Worm (Caenorhabditis elegans) whole organism, L2 larva: ENCODE measurements around the gene unc-26.
A peak's percentile ranks its signal among the peaks of the same experiment; 100 is the strongest.

Source experiments
- C34F6.9 ChIP-seq: fragments of 150-350 bp; optimal IDR thresholded peaks from 2 replicates; lab custom pipeline; 2014; ENCODE audit warnings: missing biosample characterization, missing genetic modification characterization
- R02D3.7 ChIP-seq: fragments of 150-350 bp; optimal IDR thresholded peaks from 2 replicates; lab custom pipeline; 2014; ENCODE audit warnings: missing biosample characterization, missing genetic modification characterization
- Y55F3AM.14 ChIP-seq: fragments of 200-800 bp; sonication (Bioruptor generic); optimal IDR thresholded peaks from 2 replicates; lab custom pipeline; 2018; ENCODE audit warnings: mild to moderate bottlenecking, missing genetic modification characterization, missing compliant biosample characterization
- aly-2 ChIP-seq: fragments of 150-350 bp; optimal IDR thresholded peaks from 2 replicates; lab custom pipeline; 2014; ENCODE audit warnings: missing biosample characterization, missing genetic modification characterization
- ama-1 ChIP-seq: fragments of 150-350 bp; optimal IDR thresholded peaks from 2 replicates; lab custom pipeline; 2018; ENCODE audit warnings: inconsistent platforms
- ceh-16 ChIP-seq: fragments of 150-350 bp; optimal IDR thresholded peaks from 2 replicates; lab custom pipeline; 2014; ENCODE audit warnings: missing biosample characterization, missing genetic modification characterization
- crh-2 ChIP-seq: sonication (generic microtip); optimal IDR thresholded peaks from 2 replicates; lab custom pipeline; 2017; ENCODE audit warnings: missing biosample characterization, missing genetic modification characterization
- dmd-4 ChIP-seq: sonication (generic microtip); optimal IDR thresholded peaks from 2 replicates; lab custom pipeline; 2017; ENCODE audit warnings: missing biosample characterization, missing genetic modification characterization
- fos-1 ChIP-seq: fragments of 150-350 bp; optimal IDR thresholded peaks from 2 replicates; lab custom pipeline; 2014; ENCODE audit warnings: missing biosample characterization, missing genetic modification characterization
- gmeb-1 ChIP-seq: fragments of 150-350 bp; optimal IDR thresholded peaks from 2 replicates; lab custom pipeline; 2014; ENCODE audit warnings: missing biosample characterization, missing genetic modification characterization
- lin-11 ChIP-seq: fragments of 150-350 bp; sonication (generic microtip); optimal IDR thresholded peaks from 2 replicates; lab custom pipeline; 2014; ENCODE audit warnings: missing biosample characterization, missing genetic modification characterization, inconsistent platforms, mixed read lengths
- lin-13 ChIP-seq: fragments of 150-350 bp; optimal IDR thresholded peaks from 2 replicates; lab custom pipeline; 2014; ENCODE audit warnings: missing biosample characterization, missing genetic modification reagents, missing genetic modification characterization
- lin-39 ChIP-seq: fragments of 150-350 bp; optimal IDR thresholded peaks from 2 replicates; lab custom pipeline; 2014; ENCODE audit warnings: missing biosample characterization, missing genetic modification reagents, missing genetic modification characterization
- lsy-2 ChIP-seq, 2 experiments: fragments of 150-350 bp in 1 of 2; sonication (generic microtip) in 1 of 2; optimal IDR thresholded peaks; 2 replicates each; lab custom pipeline; 2014 to 2017; ENCODE audit warnings: missing biosample characterization in 2 of 2, missing genetic modification characterization in 2 of 2
- mab-5 ChIP-seq: fragments of 150-350 bp; optimal IDR thresholded peaks from 2 replicates; lab custom pipeline; 2014; ENCODE audit warnings: missing biosample characterization, missing genetic modification characterization
- nhr-11 ChIP-seq: fragments of 150-350 bp; optimal IDR thresholded peaks from 2 replicates; lab custom pipeline; 2014; ENCODE audit warnings: missing biosample characterization, missing genetic modification characterization
- nhr-129 ChIP-seq: fragments of 150-350 bp; optimal IDR thresholded peaks from 2 replicates; lab custom pipeline; 2014; ENCODE audit warnings: missing biosample characterization, missing genetic modification characterization
- nhr-23 ChIP-seq: fragments of 150-350 bp; optimal IDR thresholded peaks from 2 replicates; lab custom pipeline; 2014; ENCODE audit warnings: missing biosample characterization, missing genetic modification reagents, missing genetic modification characterization
- nhr-6 ChIP-seq: fragments of 150-350 bp; optimal IDR thresholded peaks from 2 replicates; lab custom pipeline; 2014; ENCODE audit warnings: missing biosample characterization, missing genetic modification characterization
- sem-4 ChIP-seq: fragments of 150-350 bp; optimal IDR thresholded peaks from 2 replicates; lab custom pipeline; 2014; ENCODE audit warnings: missing biosample characterization, missing genetic modification reagents, missing genetic modification characterization
- unc-55 ChIP-seq: fragments of 150-350 bp; sonication (generic microtip); optimal IDR thresholded peaks from 3 replicates; lab custom pipeline; 2014; ENCODE audit warnings: missing biosample characterization, missing genetic modification reagents, missing genetic modification characterization
- zag-1 ChIP-seq: fragments of 150-350 bp; optimal IDR thresholded peaks from 2 replicates; lab custom pipeline; 2014; ENCODE audit warnings: missing biosample characterization, missing genetic modification characterization
- ztf-11 ChIP-seq: sonication (generic microtip); optimal IDR thresholded peaks from 2 replicates; lab custom pipeline; 2017; ENCODE audit warnings: missing biosample characterization, missing genetic modification characterization
- ztf-4 ChIP-seq: fragments of 150-350 bp; optimal IDR thresholded peaks from 2 replicates; lab custom pipeline; 2014; ENCODE audit warnings: missing biosample characterization, missing genetic modification characterization

Gene unc-26

DNA sequence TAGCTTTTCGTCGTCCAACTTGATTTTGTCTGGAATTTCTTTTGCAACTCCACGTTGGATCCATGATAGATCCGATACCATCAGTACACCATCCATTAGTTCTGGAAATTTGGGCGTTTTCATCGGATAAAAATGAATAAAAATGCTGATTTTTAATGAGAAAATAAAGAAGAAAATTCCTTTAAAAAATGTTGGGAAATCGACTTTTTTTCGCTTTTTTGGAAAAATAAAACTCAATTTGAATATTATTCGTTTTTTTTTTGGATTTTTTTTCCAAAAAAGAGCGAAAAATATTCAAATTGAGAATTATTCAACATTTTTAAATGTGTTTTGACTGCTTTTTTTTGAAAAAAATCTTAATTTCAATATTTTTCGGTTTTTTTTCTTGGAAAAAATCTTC lies 35.8 kb downstream of the unc-26 start, which contains the start of gene pwp-1:
TSS of gene pwp-1 (minus strand) at position 101 of the 400 bp plus-strand sequence.
- TF ChIP-seq ztf-11 (tag; lab: Kevin White, UChicago) (no peak), dmd-4 (tag; lab: Kevin White, UChicago) (no peak), nhr-11 (tag; lab: Kevin White, UChicago) (no peak), R02D3.7 (no peak), lin-13 (GFP tag; lab: Kevin White, UChicago) (no peak)

DNA sequence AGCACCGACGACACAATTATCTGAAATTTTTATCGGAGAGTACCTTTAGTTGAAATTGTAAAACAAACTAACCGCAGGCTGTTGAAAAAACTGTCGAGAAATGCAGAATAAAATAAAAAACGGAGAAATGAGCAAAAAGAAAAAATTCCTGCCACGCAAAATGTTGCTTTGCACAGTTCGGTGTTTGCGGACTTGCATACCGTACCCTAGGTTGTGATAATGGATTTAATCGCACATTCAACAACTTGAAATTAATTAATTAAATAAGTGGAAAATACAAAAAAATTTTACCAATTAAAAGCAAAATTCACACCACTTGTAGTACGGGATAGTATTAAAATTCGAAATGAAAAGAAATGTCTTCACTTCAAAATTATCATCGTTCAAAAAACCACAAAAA lies 40.9 kb downstream of the unc-26 start:
- peak; percentile 9 for TF ChIP-seq fos-1 (tag; lab: Kevin White, UChicago)
- TF ChIP-seq crh-2 (tag; lab: Kevin White, UChicago) = peak; percentile 73
- no peak for TF ChIP-seq ztf-4 (tag; lab: Kevin White, UChicago)
- no peak for TF ChIP-seq nhr-11 (tag; lab: Kevin White, UChicago)
- peak; percentile 5 for TF ChIP-seq gmeb-1 (tag; lab: Kevin White, UChicago)
- peak; percentile 60 for TF ChIP-seq lin-13 (GFP tag; lab: Kevin White, UChicago)
- peak; percentile 7 for TF ChIP-seq nhr-6 (tag; lab: Kevin White, UChicago)
- peak; percentile 73 for TF ChIP-seq unc-55 (GFP tag; lab: Kevin White, UChicago)
- TF ChIP-seq nhr-129 (tag; lab: Kevin White, UChicago) = peak; percentile 81
- peak; percentile 55 for TF ChIP-seq C34F6.9 (tag; lab: Kevin White, UChicago)
- TF ChIP-seq lsy-2 (tag; optimal IDR thresholded peaks at IDR 0.05; lab: Kevin White, UChicago) = peak; percentile 88 to 98

ce11 chrIV:13221657-13222056 lies 50.7 kb downstream of the unc-26 start, which contains the start of gene C48D1.5:
Gene C48D1.5 (plus strand): TSS chrIV:13221957.
- no peak for TF ChIP-seq unc-55 (GFP tag; lab: Kevin White, UChicago)
- no peak for TF ChIP-seq mab-5
- TF ChIP-seq zag-1 (tag; lab: Kevin White, UChicago) = no peak
- TF ChIP-seq ztf-4 (tag; lab: Kevin White, UChicago) = no peak
- no peak for TF ChIP-seq nhr-23 (tag; lab: Kevin White, UChicago)
- TF ChIP-seq ama-1 (lab: Kevin White, UChicago) = no peak

DNA sequence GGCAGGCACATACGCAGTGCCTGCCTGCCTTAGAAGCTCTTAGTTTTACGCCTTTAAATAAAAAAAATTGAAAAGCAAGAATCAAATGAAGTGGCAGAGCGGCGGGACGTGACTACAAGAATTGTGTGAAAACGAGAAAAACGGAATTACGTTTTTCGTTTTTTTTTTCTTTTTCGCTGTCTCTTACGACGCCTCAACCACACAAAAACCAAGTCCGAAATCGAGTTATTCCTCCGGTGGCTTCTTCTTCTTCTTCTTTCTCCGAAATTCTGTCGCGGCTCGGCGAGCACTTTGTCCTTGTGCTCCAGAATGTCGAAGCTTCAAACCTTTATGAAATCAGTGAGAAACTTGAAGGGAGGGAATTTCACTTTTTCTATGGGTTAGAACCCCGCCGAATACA lies 51.7 kb downstream of the unc-26 start:
- TF ChIP-seq gmeb-1 (tag; lab: Kevin White, UChicago) (no peak), unc-55 (GFP tag; lab: Kevin White, UChicago) (no peak), ceh-16 (tag; lab: Kevin White, UChicago) (no peak), lin-11 (tag; lab: Kevin White, UChicago) (no peak), lin-39 (tag; lab: Kevin White, UChicago) (no peak), C34F6.9 (tag; lab: Kevin White, UChicago) (no peak), Y55F3AM.14 (GFP tag; lab: Kevin White, UChicago) (no peak)

DNA sequence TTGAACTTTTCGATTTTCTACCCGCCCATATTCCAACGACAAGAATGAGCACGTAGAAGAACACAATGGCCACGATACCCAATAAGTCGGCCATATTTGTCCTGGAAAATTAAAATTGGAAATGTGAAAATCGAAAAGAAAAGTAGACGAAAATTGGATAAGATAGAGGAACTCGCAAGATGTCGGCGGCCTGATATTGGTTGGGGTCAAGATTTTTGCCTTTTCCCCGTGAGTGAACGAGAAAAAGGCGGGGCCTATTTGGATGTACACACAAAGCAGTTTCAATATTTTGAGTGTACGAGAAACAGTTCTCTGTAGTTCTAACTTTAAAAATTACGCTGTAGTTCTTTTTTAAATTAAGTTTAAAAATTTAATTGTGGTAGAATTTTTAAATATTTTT lies 57.9 kb downstream of the unc-26 start, which contains the start of gene cho-1:
TSS of gene cho-1 (minus strand) at position 101 of the 400 bp plus-strand sequence.
- TF ChIP-seq sem-4 (tag; lab: Kevin White, UChicago) = no peak
- TF ChIP-seq aly-2 (tag; lab: Kevin White, UChicago) = no peak
- no peak for TF ChIP-seq gmeb-1 (tag; lab: Kevin White, UChicago)
